Worm (Caenorhabditis elegans) whole organism, late embryonic: Measurements from ENCODE around the gene srh-111.

Source experiments
- unc-55 ChIP-seq: sonication (generic microtip); optimal IDR thresholded peaks from 2 replicates; lab custom pipeline; 2017; ENCODE audit warnings: missing biosample characterization, missing genetic modification reagents, missing genetic modification characterization
- unc-86 ChIP-seq: sonication (generic microtip); optimal IDR thresholded peaks from 2 replicates; lab custom pipeline; 2016; ENCODE audit warnings: missing genetic modification characterization, missing compliant biosample characterization

DNA sequence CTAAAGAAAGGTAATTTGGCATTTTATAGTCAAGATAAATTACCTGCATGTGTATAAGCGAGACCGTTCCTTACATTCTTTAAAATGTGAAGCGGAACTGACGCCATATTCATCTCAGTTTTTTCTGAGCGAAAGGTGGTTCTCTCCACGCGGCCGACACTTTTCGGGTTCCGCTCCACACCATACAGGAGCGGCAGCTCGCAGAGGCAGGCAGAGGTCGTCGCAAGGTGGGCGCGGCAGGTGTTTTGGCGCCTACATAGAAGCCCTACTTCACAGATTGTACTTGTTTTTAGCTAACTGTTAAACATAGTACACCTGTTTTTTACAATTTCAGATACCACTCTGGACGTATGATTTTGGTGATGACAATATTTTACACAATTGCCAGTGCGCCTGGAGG is 17.1 kb downstream of the srh-111 start:
- TF ChIP-seq unc-55 (no peak), unc-86 (tag; lab: Kevin White, UChicago) (no peak)
